Fruit fly (Drosophila melanogaster): ENCODE data around the gene GC1.

DNA sequence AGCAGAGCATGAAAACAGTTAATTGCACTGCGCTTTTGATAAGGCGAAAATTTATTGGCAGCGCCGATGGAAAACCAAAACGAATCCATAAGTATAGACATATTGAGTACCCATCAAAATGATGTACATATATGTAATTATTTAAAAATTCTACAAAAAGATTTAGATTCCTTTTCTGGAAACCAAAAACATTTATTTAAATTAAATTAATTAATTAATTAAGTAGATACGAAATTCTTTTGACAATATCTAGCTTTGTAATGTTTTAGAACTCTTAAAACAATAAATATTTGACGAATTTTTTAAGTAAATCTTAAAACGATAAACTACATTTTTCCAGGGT lies 9.8 kb downstream of the GC1 start:
- TF ChIP-seq psq (optimal IDR thresholded peaks at IDR 0.05), result no peak
- no peak for TF ChIP-seq h (optimal IDR thresholded peaks at IDR 0.05)
